Worm (Caenorhabditis elegans) whole organism, early embryonic: ENCODE results near the gene twk-6.

Source experiments
- ama-1 ChIP-seq: fragments of 150-350 bp; optimal IDR thresholded peaks from 2 replicates; lab custom pipeline; 2014
- flt-1 ChIP-seq: fragments of 200-800 bp; sonication (Bioruptor generic); IDR thresholded peaks from 2 replicates; pipeline ENCODE4 v1.3.6; 2022; ENCODE audit warnings: missing genetic modification characterization, missing compliant biosample characterization
- pes-1 ChIP-seq: fragments of 200-800 bp; sonication (Bioruptor generic); IDR thresholded peaks from 2 replicates; pipeline ENCODE4 v1.3.6; 2022; ENCODE audit warnings: missing genetic modification reagents, missing genetic modification characterization, missing compliant biosample characterization

- TF ChIP-seq pes-1 (GFP tag; lab: Robert Waterston, UW), result no peak
- no peak for TF ChIP-seq flt-1
- TF ChIP-seq ama-1, result no peak
Measured at ce11 chrIII:4697819-4698218, 44.9 kb upstream of the twk-6 start, which contains the start of gene dnj-18.
